Worm (Caenorhabditis elegans) whole organism, L4/young adult: Measurements from ENCODE around the gene scl-7.

Experiments
- W03F9.2 ChIP-seq: fragments of 150-350 bp; optimal IDR thresholded peaks from 2 replicates; lab custom pipeline; 2014; ENCODE audit warnings: missing biosample characterization, missing genetic modification characterization
- dao-5 ChIP-seq: sonication (generic microtip); optimal IDR thresholded peaks from 2 replicates; lab custom pipeline; 2016; ENCODE audit warnings: missing genotype, missing genetic modification characterization, moderate library complexity, missing compliant biosample characterization
- him-1 ChIP-seq: sonication (generic microtip); optimal IDR thresholded peaks from 2 replicates; lab custom pipeline; 2016; ENCODE audit warnings: missing genotype, missing genetic modification reagents, missing genetic modification characterization, missing compliant biosample characterization

- no peak for TF ChIP-seq him-1 (tag; lab: Kevin White, UChicago)
- TF ChIP-seq dao-5 (tag; lab: Kevin White, UChicago): no peak
- TF ChIP-seq W03F9.2 (tag; lab: Kevin White, UChicago): no peak
These were observed 10.6 kb downstream of the scl-7 start for ce11 chrIV:13080861-13081260.
